1 fruit fly cellular context compared by ENCODE assay signal in the genomic region with DNA sequence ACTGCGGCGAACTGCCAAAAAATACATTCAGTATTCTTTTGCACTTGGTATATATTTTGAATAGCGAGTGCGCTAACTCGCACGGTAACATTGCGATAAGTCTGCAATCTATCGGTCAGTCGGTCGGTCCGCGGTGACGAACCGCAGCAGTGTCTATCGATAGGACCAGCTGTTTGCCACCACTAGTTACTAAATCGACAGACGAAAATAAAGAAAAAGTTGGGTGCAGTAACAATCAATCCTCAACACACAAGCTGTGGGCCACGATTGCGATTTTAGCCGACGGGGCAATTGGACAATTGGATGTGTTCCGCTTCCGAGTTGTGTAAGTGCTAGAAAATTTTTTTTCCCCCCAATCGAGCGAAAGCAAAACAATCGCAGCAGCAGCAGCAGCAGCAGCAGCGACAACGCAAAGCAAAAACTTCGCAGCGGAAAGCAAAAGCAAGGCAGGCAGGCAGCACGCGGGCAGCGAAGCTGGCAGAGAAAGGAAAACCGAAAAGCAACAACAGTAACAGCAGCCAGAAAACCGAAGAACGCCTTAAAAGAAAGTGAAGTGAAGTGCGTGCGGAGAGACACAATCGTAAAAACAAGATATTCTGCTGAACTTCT.
TF ChIP-seq lines count a peak whose summit lies in the region.

A gene (plus strand): TSS at position 96 of the 609 bp plus-strand sequence.

TF ChIP-seq in whole organism, embryonic, 481 proteins besides CTCF, POLR2A, EP300 and RAD21 (continued from another document):
- TF ChIP-seq NC2α (GFP tag; optimal IDR thresholded peaks at IDR 0.05; lab: Kevin White, UChicago) (no peak), exex (tag; optimal IDR thresholded peaks at IDR 0.05; lab: Kevin White, UChicago) (no peak), CG34422 (GFP tag; IDR thresholded peaks at IDR 0.05; lab: Robert Waterston, UW) (peak; percentile 35; the same call in 1 of the 3 replicates), crol (GFP tag; IDR thresholded peaks at IDR 0.05; lab: Robert Waterston, UW) (no peak), ro (GFP tag; IDR thresholded peaks at IDR 0.05; lab: Robert Waterston, UW) (no peak), en (GFP tag; optimal IDR thresholded peaks at IDR 0.05; lab: Kevin White, UChicago) (no peak), gsb (GFP tag; IDR thresholded peaks at IDR 0.05; lab: Robert Waterston, UW) (no peak), Atf6 (GFP tag; IDR thresholded peaks at IDR 0.05; lab: Robert Waterston, UW) (no peak), zf30C (GFP tag; optimal IDR thresholded peaks at IDR 0.05; lab: Kevin White, UChicago) (no peak), CG13775 (GFP tag; optimal IDR thresholded peaks at IDR 0.05; lab: Kevin White, UChicago) (no peak), Xbp1 (GFP tag; optimal IDR thresholded peaks at IDR 0.05; lab: Kevin White, UChicago) (peak; percentile 14), CG7372 (GFP tag; IDR thresholded peaks at IDR 0.05; lab: Robert Waterston, UW) (no peak), CG10321 (GFP tag; IDR thresholded peaks at IDR 0.05; lab: Robert Waterston, UW) (no peak), CG5953 (GFP tag; IDR thresholded peaks at IDR 0.05; lab: Robert Waterston, UW) (no peak), CG11696 (GFP tag; IDR thresholded peaks at IDR 0.05; lab: Robert Waterston, UW) (no peak), insv (GFP tag; optimal IDR thresholded peaks at IDR 0.05; lab: Kevin White, UChicago) (no peak), tx (GFP tag; optimal IDR thresholded peaks at IDR 0.05; lab: Kevin White, UChicago) (peak; percentile 1), tll (GFP tag; optimal IDR thresholded peaks at IDR 0.05; lab: Kevin White, UChicago) (peak in 1 of 2 experiments; percentile 66), CG8765 (GFP tag; IDR thresholded peaks at IDR 0.05; lab: Robert Waterston, UW) (no peak), CG6689 (GFP tag; IDR thresholded peaks at IDR 0.05; lab: Robert Waterston, UW) (no peak), Max (GFP tag; optimal IDR thresholded peaks at IDR 0.05; lab: Kevin White, UChicago) (no peak), CG12155 (GFP tag; optimal IDR thresholded peaks at IDR 0.05; lab: Kevin White, UChicago) (peak; percentile 96), CG17612 (GFP tag; IDR thresholded peaks at IDR 0.05; lab: Robert Waterston, UW) (no peak)
TF ChIP-seq in whole organism, embryonic: peak in this region for 152.
